Worm (Caenorhabditis elegans): ENCODE results near the gene col-44.
A peak's percentile ranks its signal among the peaks of the same experiment; 100 is the strongest.

- TF ChIP-seq madf-6 (GFP tag; IDR thresholded peaks at IDR 0.05) (no peak), F33H1.4 (GFP tag; IDR thresholded peaks at IDR 0.05) (no peak), tlf-1 (GFP tag; optimal IDR thresholded peaks at IDR 0.05) (no peak), gei-17 (GFP tag; optimal IDR thresholded peaks at IDR 0.05) (peak; percentile 33), nhr-90 (tag; optimal IDR thresholded peaks at IDR 0.05) (no peak), unc-62 (GFP tag; optimal IDR thresholded peaks at IDR 0.05) (no peak), unc-130 (GFP tag; optimal IDR thresholded peaks at IDR 0.05) (no peak), sptf-2 (GFP tag; optimal IDR thresholded peaks at IDR 0.05) (no peak), lsl-1 (GFP tag; optimal IDR thresholded peaks at IDR 0.05) (no peak), xnd-1 (tag; optimal IDR thresholded peaks at IDR 0.05) (no peak), ekl-4 (GFP tag; IDR thresholded peaks at IDR 0.05) (no peak), sea-2 (GFP tag; IDR thresholded peaks at IDR 0.05) (no peak), repo-1 (tag; optimal IDR thresholded peaks at IDR 0.05) (no peak), nfya-1 (tag; optimal IDR thresholded peaks at IDR 0.05; ENCODE audit: borderline replicate concordance, insufficient read depth) (no peak)
Observed at ce11 chrX:13583895-13584344, 7.4 kb upstream of the col-44 start.
